Worm (Caenorhabditis elegans): Measurements from ENCODE around the gene Y17G7B.21.

ce11 chrII:11963132-11963630, 14.3 kb downstream of the Y17G7B.21 start:
- TF ChIP-seq him-1 (tag; optimal IDR thresholded peaks at IDR 0.05) (no peak), W03F9.2 (tag; optimal IDR thresholded peaks at IDR 0.05) (no peak), dao-5 (tag; optimal IDR thresholded peaks at IDR 0.05) (no peak)
